Worm (Caenorhabditis elegans) whole organism, L3 larva: Measurements from ENCODE around the gene nlf-1.

ENCODE experiments used
- R02D3.7 ChIP-seq: fragments of 150-350 bp; optimal IDR thresholded peaks from 2 replicates; lab custom pipeline; 2014; ENCODE audit warnings: missing biosample characterization, missing genetic modification characterization
- ZK546.5 ChIP-seq: sonication (generic microtip); optimal IDR thresholded peaks from 2 replicates; lab custom pipeline; 2017; ENCODE audit warnings: missing biosample characterization, missing genetic modification characterization
- aly-2 ChIP-seq: fragments of 150-350 bp; optimal IDR thresholded peaks from 2 replicates; lab custom pipeline; 2014; ENCODE audit warnings: missing biosample characterization, missing genetic modification characterization
- ama-1 ChIP-seq: fragments of 150-350 bp; optimal IDR thresholded peaks from 2 replicates; lab custom pipeline; 2018
- ceh-16 ChIP-seq: sonication (generic microtip); optimal IDR thresholded peaks from 2 replicates; lab custom pipeline; 2017; ENCODE audit warnings: missing biosample characterization, missing genetic modification characterization
- ceh-28 ChIP-seq: fragments of 150-350 bp; optimal IDR thresholded peaks from 2 replicates; lab custom pipeline; 2014; ENCODE audit warnings: missing biosample characterization, missing genetic modification reagents, missing genetic modification characterization
- ceh-82 ChIP-seq: fragments of 150-350 bp; optimal IDR thresholded peaks from 2 replicates; lab custom pipeline; 2014; ENCODE audit warnings: missing biosample characterization, missing genetic modification characterization
- ceh-9 ChIP-seq: sonication (generic microtip); optimal IDR thresholded peaks from 2 replicates; lab custom pipeline; 2018; ENCODE audit warnings: missing biosample characterization, missing genetic modification characterization
- daf-12 ChIP-seq: fragments of 150-350 bp; optimal IDR thresholded peaks from 2 replicates; lab custom pipeline; 2014; ENCODE audit warnings: missing biosample characterization, missing genetic modification reagents, missing genetic modification characterization
- egl-27 ChIP-seq: sonication (generic microtip); optimal IDR thresholded peaks from 4 replicates; lab custom pipeline; 2017; ENCODE audit warnings: missing biosample characterization, missing genetic modification reagents, missing genetic modification characterization
- egl-5 ChIP-seq: fragments of 150-350 bp; optimal IDR thresholded peaks from 2 replicates; lab custom pipeline; 2017; ENCODE audit warnings: missing biosample characterization, missing genetic modification reagents, missing genetic modification characterization, inconsistent platforms
- elt-1 ChIP-seq: fragments of 150-350 bp; optimal IDR thresholded peaks from 2 replicates; lab custom pipeline; 2014; ENCODE audit warnings: missing biosample characterization, missing genetic modification characterization
- elt-2 ChIP-seq: sonication (generic microtip); optimal IDR thresholded peaks from 2 replicates; lab custom pipeline; 2016; ENCODE audit warnings: missing genetic modification reagents, mild to moderate bottlenecking, missing genetic modification characterization, missing compliant biosample characterization
- elt-3 ChIP-seq, 3 experiments: fragments of 150-350 bp in 1 of 3; sonication (generic microtip) in 2 of 3; optimal IDR thresholded peaks; 2 replicates in 2 of 3; 4 replicates in 1 of 3; lab custom pipeline; 2014 to 2017; ENCODE audit warnings: missing biosample characterization in 3 of 3, missing genetic modification characterization in 3 of 3
- eor-1 ChIP-seq, 2 experiments: fragments of 150-350 bp; optimal IDR thresholded peaks; 2 replicates each; lab custom pipeline; 2014 to 2018; ENCODE audit warnings: missing biosample characterization in 2 of 2, missing genetic modification characterization in 2 of 2
- fkh-10 ChIP-seq: sonication (generic microtip); optimal IDR thresholded peaks from 2 replicates; lab custom pipeline; 2017; ENCODE audit warnings: missing biosample characterization, missing genetic modification reagents, missing genetic modification characterization
- fkh-2 ChIP-seq: fragments of 150-350 bp; optimal IDR thresholded peaks from 2 replicates; lab custom pipeline; 2014; ENCODE audit warnings: missing biosample characterization, missing genetic modification reagents, missing genetic modification characterization
- fos-1 ChIP-seq: fragments of 150-350 bp; optimal IDR thresholded peaks from 2 replicates; lab custom pipeline; 2014; ENCODE audit warnings: missing biosample characterization, missing genetic modification characterization
- hmg-11 ChIP-seq: sonication (generic microtip); optimal IDR thresholded peaks from 2 replicates; lab custom pipeline; 2016; ENCODE audit warnings: missing genetic modification characterization, missing compliant biosample characterization
- jun-1 ChIP-seq: fragments of 150-350 bp; optimal IDR thresholded peaks from 2 replicates; lab custom pipeline; 2014; ENCODE audit warnings: missing biosample characterization, missing genetic modification reagents, missing genetic modification characterization
- lin-15B ChIP-seq: fragments of 150-350 bp; optimal IDR thresholded peaks from 2 replicates; lab custom pipeline; 2014; ENCODE audit warnings: missing biosample characterization, missing genetic modification characterization
- lin-39 ChIP-seq: fragments of 150-350 bp; optimal IDR thresholded peaks from 2 replicates; lab custom pipeline; 2018; ENCODE audit warnings: missing biosample characterization, missing genetic modification reagents, missing genetic modification characterization
- lsy-12 ChIP-seq: sonication (generic microtip); optimal IDR thresholded peaks from 2 replicates; lab custom pipeline; 2016; ENCODE audit warnings: mild to moderate bottlenecking, missing genetic modification characterization, missing compliant biosample characterization
- mdl-1 ChIP-seq: fragments of 150-350 bp; optimal IDR thresholded peaks from 2 replicates; lab custom pipeline; 2014; ENCODE audit warnings: missing biosample characterization, missing genetic modification characterization
- mml-1 ChIP-seq: fragments of 150-350 bp; sonication (generic microtip); optimal IDR thresholded peaks from 3 replicates; lab custom pipeline; 2014; ENCODE audit warnings: missing biosample characterization, missing genetic modification characterization
- nfya-1 ChIP-seq: sonication (generic microtip); optimal IDR thresholded peaks from 2 replicates; lab custom pipeline; 2017; ENCODE audit warnings: missing genetic modification characterization, mild to moderate bottlenecking, missing compliant biosample characterization, antibody characterized with exemption, moderate library complexity; ENCODE audit not compliant: insufficient read depth
- nhr-11 ChIP-seq: fragments of 150-350 bp; optimal IDR thresholded peaks from 2 replicates; lab custom pipeline; 2014; ENCODE audit warnings: missing biosample characterization, missing genetic modification characterization
- nhr-12 ChIP-seq: fragments of 150-350 bp; optimal IDR thresholded peaks from 2 replicates; lab custom pipeline; 2014; ENCODE audit warnings: missing biosample characterization, missing genetic modification characterization
- nhr-23 ChIP-seq: fragments of 150-350 bp; optimal IDR thresholded peaks from 2 replicates; lab custom pipeline; 2014; ENCODE audit warnings: missing biosample characterization, missing genetic modification reagents, missing genetic modification characterization
- nhr-237 ChIP-seq: fragments of 150-350 bp; optimal IDR thresholded peaks from 2 replicates; lab custom pipeline; 2014; ENCODE audit warnings: missing biosample characterization, missing genetic modification characterization
- nhr-25 ChIP-seq: sonication (generic microtip); optimal IDR thresholded peaks from 2 replicates; lab custom pipeline; 2017; ENCODE audit warnings: missing biosample characterization, missing genetic modification characterization
- nhr-28 ChIP-seq: fragments of 150-350 bp; optimal IDR thresholded peaks from 2 replicates; lab custom pipeline; 2014; ENCODE audit warnings: missing biosample characterization, missing genetic modification characterization
- nhr-43 ChIP-seq: sonication (generic microtip); optimal IDR thresholded peaks from 2 replicates; lab custom pipeline; 2016; ENCODE audit warnings: mild to moderate bottlenecking, missing genetic modification characterization, missing compliant biosample characterization; ENCODE audit not compliant: poor library complexity, severe bottlenecking
- nhr-67 ChIP-seq: fragments of 150-350 bp; optimal IDR thresholded peaks from 2 replicates; lab custom pipeline; 2014; ENCODE audit warnings: missing biosample characterization, missing genetic modification characterization
- nhr-76 ChIP-seq: fragments of 150-350 bp; sonication (generic microtip); optimal IDR thresholded peaks from 5 replicates; lab custom pipeline; 2014; ENCODE audit warnings: missing biosample characterization, missing genetic modification characterization
- nhr-77 ChIP-seq: fragments of 150-350 bp; optimal IDR thresholded peaks from 2 replicates; lab custom pipeline; 2014; ENCODE audit warnings: missing biosample characterization, missing genetic modification characterization
- pha-4 ChIP-seq: fragments of 150-350 bp; optimal IDR thresholded peaks from 2 replicates; lab custom pipeline; 2014; ENCODE audit warnings: missing biosample characterization, missing genetic modification reagents, missing genetic modification characterization
- pqm-1 ChIP-seq: fragments of 150-350 bp; optimal IDR thresholded peaks from 2 replicates; lab custom pipeline; 2017; ENCODE audit warnings: missing biosample characterization, missing genetic modification characterization, inconsistent platforms
- sea-2 ChIP-seq: fragments of 150-350 bp; sonication (generic microtip); optimal IDR thresholded peaks from 4 replicates; lab custom pipeline; 2014; ENCODE audit warnings: missing biosample characterization, missing genetic modification reagents, missing genetic modification characterization
- skn-1 ChIP-seq: fragments of 150-350 bp; optimal IDR thresholded peaks from 2 replicates; lab custom pipeline; 2014; ENCODE audit warnings: missing biosample characterization, missing genetic modification characterization
- snpc-4 ChIP-seq: fragments of 150-350 bp; optimal IDR thresholded peaks from 2 replicates; lab custom pipeline; 2014; ENCODE audit warnings: missing biosample characterization, missing genetic modification characterization
- tbx-2 ChIP-seq: sonication (generic microtip); optimal IDR thresholded peaks from 2 replicates; lab custom pipeline; 2016; ENCODE audit warnings: mild to moderate bottlenecking, missing genetic modification characterization, missing compliant biosample characterization
- unc-39 ChIP-seq: sonication (generic microtip); optimal IDR thresholded peaks from 4 replicates; lab custom pipeline; 2017; ENCODE audit warnings: missing biosample characterization, missing genetic modification characterization
- unc-62 ChIP-seq: fragments of 150-350 bp; sonication (generic microtip); optimal IDR thresholded peaks from 4 replicates; lab custom pipeline; 2014; ENCODE audit warnings: missing biosample characterization, missing genetic modification reagents, missing genetic modification characterization
- zag-1 ChIP-seq: fragments of 150-350 bp; optimal IDR thresholded peaks from 2 replicates; lab custom pipeline; 2014; ENCODE audit warnings: missing biosample characterization, missing genetic modification characterization
- ztf-11 ChIP-seq: fragments of 150-350 bp; optimal IDR thresholded peaks from 2 replicates; lab custom pipeline; 2014; ENCODE audit warnings: missing biosample characterization, missing genetic modification characterization
- ztf-4 ChIP-seq: fragments of 150-350 bp; optimal IDR thresholded peaks from 2 replicates; lab custom pipeline; 2014; ENCODE audit warnings: missing biosample characterization, missing genetic modification characterization

Gene nlf-1

DNA sequence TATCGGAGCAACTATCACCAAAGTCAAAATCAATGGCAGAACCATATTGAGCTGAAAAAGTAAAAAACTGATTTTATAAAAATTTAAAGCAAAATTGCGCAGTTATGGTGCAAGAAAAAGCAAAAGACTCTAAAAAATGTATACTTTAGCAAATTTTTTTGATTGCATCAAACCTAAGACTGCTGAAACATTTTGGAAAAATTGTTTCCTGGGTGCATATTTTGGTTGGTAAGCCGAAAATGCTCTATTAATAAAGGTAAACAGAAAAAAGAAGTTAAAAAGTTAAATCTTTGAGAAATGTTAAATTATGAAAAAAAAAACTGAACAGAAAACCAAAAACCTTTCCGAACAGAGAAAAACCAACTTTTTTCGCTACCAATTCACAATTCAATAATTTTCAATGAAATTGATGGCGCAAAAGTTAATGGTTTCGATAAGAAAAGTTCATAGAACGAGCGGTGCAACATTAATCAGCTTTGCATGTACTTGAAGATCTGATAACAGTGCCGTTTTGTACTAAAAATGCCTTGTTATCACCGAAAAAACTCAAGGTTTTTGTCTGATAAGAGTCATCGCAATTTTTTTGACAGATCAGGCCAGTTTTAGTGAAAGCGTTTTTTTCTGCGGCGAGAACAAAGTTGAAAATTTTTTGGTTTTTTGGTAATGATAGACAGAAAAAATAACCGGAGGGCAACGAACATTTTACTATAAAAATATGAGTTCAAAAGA, 39.2 kb downstream of the nlf-1 start, which contains the start of gene abhd-3.2:
abhd-3.2 (minus strand) TSS at position 51 of the 729 bp plus-strand sequence.
- TF ChIP-seq fkh-2 (tag; lab: Kevin White, UChicago) (no peak), skn-1 (tag; lab: Kevin White, UChicago) (no peak), unc-39 (no peak), unc-62 (GFP tag; lab: Kevin White, UChicago) (no peak), nfya-1 (tag; lab: Kevin White, UChicago) (peak; percentile 10), mdl-1 (tag; lab: Kevin White, UChicago) (no peak), lsy-12 (no peak), egl-5 (tag; lab: Kevin White, UChicago) (no peak), elt-2 (tag; lab: Kevin White, UChicago) (peak; percentile 100), egl-27 (tag; lab: Kevin White, UChicago) (no peak), elt-1 (tag; lab: Kevin White, UChicago) (no peak), ama-1 (lab: Kevin White, UChicago) (no peak), ceh-16 (no peak), ztf-4 (tag; lab: Kevin White, UChicago) (no peak), nhr-43 (tag; lab: Kevin White, UChicago) (no peak), nhr-23 (tag; lab: Kevin White, UChicago) (no peak), hmg-11 (tag; lab: Kevin White, UChicago) (no peak), snpc-4 (no peak), fkh-10 (no peak), lin-39 (no peak), R02D3.7 (tag; lab: Kevin White, UChicago) (no peak), nhr-77 (tag; lab: Kevin White, UChicago) (no peak), pqm-1 (peak; percentile 100), ceh-9 (tag; lab: Kevin White, UChicago) (no peak), mml-1 (tag; lab: Kevin White, UChicago) (no peak), jun-1 (tag; lab: Kevin White, UChicago) (peak; percentile 84), nhr-76 (tag; lab: Kevin White, UChicago) (no peak), nhr-237 (tag; lab: Kevin White, UChicago) (no peak), tbx-2 (tag; lab: Kevin White, UChicago) (no peak), eor-1 (tag; optimal IDR thresholded peaks at IDR 0.05; lab: Kevin White, UChicago) (no peak), sea-2 (GFP tag; lab: Kevin White, UChicago) (no peak), ceh-82 (no peak), nhr-28 (no peak), pha-4 (tag; lab: Kevin White, UChicago) (peak; percentile 73), nhr-11 (tag; lab: Kevin White, UChicago) (no peak), nhr-12 (no peak), ceh-28 (peak; percentile 15), fos-1 (tag; lab: Kevin White, UChicago) (peak; percentile 70), ztf-11 (tag; lab: Kevin White, UChicago) (no peak), lin-15B (tag; lab: Kevin White, UChicago) (no peak), nhr-67 (tag; lab: Kevin White, UChicago) (no peak), nhr-25 (tag; lab: Kevin White, UChicago) (no peak), zag-1 (no peak), aly-2 (tag; lab: Kevin White, UChicago) (no peak), ZK546.5 (tag; lab: Kevin White, UChicago) (no peak), elt-3 (tag; optimal IDR thresholded peaks at IDR 0.05; lab: Kevin White, UChicago) (peak in 2 of 3 experiments; percentile 59 to 77), daf-12 (no peak)
